Worm (Caenorhabditis elegans): ENCODE results near the gene acd-4.

- no peak for TF ChIP-seq nhr-237 (tag; optimal IDR thresholded peaks at IDR 0.05)
- no peak for TF ChIP-seq pqm-1 (tag; optimal IDR thresholded peaks at IDR 0.05)
- no peak for TF ChIP-seq ama-1 (optimal IDR thresholded peaks at IDR 0.05)
Observed at ce11 chrV:8641266-8641665, 3.2 kb downstream of the acd-4 start, which contains the start of gene F28A12.3.

Data from whole organism, L3 larva.